Fruit fly (Drosophila melanogaster) whole organism, larva: ENCODE measurements around the gene HUWE1.

Experiments used
- noc ChIP-seq: fragments of 200-800 bp; sonication (Bioruptor generic); optimal IDR thresholded peaks from 3 replicates; lab custom pipeline; 2019; ENCODE audit warnings: missing biosample characterization, mild to moderate bottlenecking, missing genetic modification characterization, moderate library complexity

Gene HUWE1

DNA sequence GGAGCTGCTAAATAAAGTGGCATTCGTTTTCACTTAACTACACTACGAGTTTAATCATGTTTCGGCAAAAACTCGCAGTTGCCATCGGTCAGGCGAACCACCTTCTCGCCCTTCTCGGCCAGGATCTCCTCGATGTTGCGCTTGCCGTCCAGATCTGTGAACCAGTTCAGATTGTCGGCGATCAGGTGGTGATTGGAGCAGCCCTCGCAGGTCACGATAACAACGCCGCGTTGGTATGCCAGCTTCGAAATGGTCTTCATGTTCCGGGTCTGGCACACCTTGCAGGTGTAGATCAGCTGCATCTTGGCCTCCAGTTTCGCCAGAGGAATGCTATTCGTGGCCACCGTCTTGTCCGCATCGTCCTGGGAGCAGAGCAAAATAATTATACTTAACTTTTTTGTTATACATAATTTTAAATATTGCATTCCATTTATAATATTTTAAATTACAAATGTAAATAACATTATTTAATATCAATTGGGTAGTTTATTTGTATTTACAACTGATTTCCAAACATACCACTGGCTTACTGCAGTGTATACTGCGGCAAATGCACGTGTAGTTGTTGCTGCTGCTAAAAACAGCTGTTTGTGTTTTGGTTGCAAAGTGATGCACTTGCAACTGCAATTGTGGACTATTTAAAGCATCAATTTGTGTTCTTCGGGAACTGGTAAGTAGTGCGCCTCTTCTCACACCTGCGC, 20.9 kb downstream of the HUWE1 start:
- no peak for TF ChIP-seq noc

DNA sequence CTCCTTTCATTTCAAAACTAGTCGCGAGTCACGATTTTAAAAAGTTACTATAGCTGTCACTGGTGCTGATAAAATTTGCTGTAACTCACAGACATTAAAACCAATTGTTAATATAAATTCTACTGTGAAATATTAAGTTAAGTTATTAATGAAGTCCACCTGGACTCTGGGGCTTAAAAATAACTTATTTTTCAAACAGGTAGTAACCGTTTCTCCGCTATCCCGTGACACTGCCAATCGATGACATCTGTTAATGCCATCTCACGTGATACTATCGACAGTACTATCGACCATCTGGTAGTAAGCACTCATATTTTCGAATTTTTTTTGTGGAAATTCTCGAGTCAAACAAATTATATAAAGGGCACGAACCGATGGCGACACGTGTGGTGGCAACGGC, 21.6 kb downstream of the HUWE1 start, which contains the start of the genes CG12379 and MagR:
CG12379 (minus strand) TSS at position 2 of the 400 bp plus-strand sequence.
MagR (plus strand) TSS at position 276 of the 400 bp plus-strand sequence.
- peak; percentile 76 for TF ChIP-seq noc

DNA sequence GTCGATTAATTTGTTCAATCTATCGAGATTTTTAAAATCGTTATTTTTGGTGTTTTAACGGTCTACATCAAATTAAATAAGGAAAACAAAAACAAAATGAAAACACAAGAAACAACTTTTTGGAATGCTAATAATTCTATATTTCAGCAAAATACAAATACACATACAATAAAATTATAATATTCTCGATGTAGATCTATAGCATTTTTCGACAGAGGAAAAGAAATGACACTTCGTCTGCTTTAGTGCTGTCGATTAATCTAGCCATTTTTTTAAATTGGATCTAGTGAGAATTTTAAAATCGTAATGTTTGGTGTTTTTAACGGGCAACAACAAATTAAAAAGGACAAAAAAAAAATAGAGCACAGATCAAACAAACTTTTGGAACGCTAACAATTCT, 24.7 kb downstream of the HUWE1 start, which contains the start of gene Arp6:
Arp6 (minus strand) TSS at position 11 of the 400 bp plus-strand sequence.
- no peak for TF ChIP-seq noc

DNA sequence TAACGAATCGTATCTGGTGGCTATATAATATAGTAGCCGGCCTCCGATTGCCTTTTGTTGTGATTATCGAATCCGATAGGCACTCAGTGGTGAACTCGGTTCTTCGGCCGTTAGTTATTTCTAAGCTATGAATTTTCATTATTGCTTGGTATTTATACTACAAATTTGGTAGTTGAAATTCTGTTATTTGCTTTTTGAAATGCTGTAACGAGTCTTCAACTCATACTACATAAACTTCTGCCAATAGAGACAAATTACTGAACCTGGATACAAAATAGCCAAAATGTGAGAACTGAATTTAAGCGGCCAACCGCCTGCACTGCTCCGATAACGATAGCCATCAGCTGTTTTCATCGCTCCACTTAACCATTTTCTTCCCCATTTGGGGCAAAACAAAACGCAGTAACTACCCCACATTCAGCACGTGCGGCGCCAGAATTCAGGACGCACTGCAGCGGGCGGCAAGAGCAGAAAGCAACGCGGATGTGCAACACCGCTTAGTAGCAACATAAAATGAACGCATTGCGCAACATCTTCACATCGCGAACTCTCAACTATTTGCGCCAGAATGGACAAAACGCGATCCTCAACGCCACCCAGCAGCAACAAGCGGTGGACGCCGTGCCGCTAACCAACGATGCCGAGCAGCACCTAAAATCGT, 26.6 kb downstream of the HUWE1 start, which contains the start of the genes CG11679 and CG8206:
CG11679 (minus strand) TSS at position 65 of the 661 bp plus-strand sequence.
CG8206 (plus strand) TSS at position 341 of the 661 bp plus-strand sequence.
- peak; percentile 63 for TF ChIP-seq noc

DNA sequence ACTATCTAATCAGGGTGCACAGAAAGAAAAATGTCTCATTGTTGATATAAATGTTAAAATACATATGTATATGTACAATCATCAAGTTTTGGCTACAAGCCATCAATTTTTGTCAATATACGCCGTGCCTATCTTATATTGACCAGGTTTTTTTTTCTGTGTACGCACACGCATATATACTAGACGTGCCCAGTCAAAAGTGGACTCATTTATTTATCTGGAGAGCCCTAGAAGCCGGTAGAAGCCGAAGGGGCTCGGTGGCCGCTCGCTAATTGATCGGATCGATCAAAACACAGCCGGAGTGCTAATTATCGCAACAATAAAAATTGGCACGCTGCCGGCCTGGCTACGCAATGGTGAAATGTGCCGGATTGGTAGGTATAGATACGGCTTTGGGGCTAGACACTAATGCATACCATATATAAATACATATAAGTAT, 27.9 kb downstream of the HUWE1 start:
- peak; percentile 91 for TF ChIP-seq noc

DNA sequence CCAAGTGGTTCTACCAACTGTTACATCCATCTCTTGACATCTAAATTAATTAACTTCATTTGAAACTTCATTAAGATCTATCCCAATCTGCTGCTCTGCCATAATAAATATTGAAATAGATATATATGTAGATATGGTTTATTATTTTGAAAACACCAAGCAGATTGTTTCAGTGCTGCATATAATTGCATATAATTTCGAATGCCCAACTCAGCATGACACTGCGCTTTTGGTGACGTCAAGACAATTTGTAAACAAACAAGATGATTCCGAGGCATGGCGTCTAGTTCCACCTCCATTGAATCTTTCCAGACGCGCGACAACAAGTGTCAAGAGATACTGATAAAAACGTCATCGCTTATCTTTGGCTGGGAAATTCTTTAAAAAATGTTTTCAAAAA, 28.5 kb downstream of the HUWE1 start:
- TF ChIP-seq noc = peak; percentile 25

DNA sequence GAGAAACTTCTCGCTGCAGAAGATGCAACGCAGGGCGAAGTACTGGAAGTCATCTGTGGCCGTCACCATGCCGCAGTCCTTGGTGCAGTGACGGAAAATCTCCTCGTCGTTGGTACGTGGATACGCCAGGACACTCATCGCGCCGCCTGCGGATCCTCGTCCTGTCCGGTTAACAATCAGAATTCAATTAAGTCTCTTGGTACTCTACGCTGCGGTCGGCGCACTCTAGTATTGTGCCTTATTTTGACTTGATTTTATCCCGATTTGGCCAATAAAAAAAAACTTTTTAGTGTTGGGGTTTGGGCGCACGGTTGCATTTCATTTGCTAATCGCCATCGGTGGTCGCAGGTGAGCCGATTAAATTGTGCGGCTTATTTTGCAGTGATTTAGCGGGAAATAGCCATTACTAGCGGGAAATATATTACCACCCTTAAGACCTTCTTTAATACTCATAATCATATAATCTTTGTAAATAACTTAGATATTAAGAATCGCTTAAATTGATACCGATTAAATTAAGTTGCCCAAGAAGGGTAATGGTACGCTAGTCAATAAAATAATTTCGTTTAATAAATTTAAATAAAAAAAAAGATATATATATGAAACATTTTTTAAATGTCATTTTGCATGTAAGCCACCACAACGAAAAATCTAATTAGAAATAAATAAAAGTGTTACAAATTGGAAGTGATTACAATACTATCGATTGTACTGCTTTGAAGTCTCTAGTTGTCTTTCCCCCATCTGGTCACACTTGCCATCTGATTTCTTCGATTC, 33.7 kb downstream of the HUWE1 start, which contains the start of the genes CG8944 and CCT6:
CG8944 (minus strand) TSS at position 327 of the 777 bp plus-strand sequence.
CCT6 (plus strand) TSS at position 744 of the 777 bp plus-strand sequence.
- TF ChIP-seq noc = no peak

DNA sequence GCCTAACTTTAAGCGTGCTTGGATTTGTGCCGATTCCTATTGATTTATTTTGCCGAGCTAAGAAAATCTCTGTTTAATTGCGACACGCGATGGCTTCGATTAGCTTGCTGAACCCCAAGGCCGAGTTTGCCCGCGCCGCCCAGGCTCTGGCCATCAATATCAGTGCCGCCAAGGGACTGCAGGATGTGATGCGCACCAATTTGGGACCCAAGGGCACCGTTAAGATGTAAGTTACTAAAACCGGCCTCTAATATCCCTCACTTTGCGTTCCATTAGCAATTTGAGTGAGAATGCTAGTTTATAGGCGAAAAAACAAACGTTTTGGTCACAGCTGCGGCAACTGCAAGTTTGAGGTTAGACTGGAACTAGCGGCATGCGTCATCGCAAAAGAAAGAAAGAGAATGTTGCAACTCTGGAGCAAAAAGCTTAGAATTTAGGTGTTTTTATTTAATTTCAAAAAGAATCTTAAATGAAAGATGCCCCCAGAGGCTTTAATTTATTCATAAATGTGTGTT, 34.3 kb downstream of the HUWE1 start:
- no peak for TF ChIP-seq noc

DNA sequence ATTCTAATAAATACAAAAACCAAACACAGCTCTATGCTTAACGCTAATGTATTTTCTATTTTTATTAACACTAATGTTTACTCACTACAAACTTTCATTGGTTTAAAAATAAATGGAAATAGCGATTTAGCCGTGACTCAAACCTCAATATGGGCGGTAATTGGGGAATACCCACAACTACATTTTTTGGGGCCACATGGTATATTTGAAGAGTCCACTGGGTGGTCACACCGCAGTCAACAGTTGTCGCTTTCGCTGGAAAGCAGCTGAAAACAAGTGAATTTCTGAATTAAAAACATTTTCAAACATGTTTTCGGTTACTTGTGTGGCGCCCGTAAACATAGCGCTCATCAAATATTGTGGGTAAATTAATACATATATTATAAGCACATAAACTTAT, 36.5 kb downstream of the HUWE1 start, which contains the start of gene Mvd:
Mvd (plus strand) TSS at position 222 of the 400 bp plus-strand sequence.
- no peak for TF ChIP-seq noc

DNA sequence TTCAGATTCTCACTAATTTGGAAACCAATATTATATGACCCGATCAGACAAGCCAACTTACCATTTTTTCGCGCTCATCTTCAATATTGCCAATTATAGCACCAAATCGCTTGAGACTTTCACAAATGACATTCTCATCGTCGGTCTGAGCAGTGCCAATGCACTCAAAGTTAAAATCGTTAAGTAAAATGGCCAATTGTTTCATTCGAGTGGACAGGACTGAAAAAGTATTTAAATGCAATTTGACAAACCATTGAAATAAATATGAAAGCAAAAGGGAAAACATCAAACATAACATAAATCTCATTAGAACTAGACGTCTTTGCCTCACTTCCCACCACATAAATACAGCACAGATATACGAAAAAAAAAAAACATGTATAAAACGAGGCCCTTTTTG, 43.6 kb downstream of the HUWE1 start, which contains the start of gene CG8260:
CG8260 (plus strand) TSS at position 301 of the 400 bp plus-strand sequence.
- TF ChIP-seq noc = no peak

DNA sequence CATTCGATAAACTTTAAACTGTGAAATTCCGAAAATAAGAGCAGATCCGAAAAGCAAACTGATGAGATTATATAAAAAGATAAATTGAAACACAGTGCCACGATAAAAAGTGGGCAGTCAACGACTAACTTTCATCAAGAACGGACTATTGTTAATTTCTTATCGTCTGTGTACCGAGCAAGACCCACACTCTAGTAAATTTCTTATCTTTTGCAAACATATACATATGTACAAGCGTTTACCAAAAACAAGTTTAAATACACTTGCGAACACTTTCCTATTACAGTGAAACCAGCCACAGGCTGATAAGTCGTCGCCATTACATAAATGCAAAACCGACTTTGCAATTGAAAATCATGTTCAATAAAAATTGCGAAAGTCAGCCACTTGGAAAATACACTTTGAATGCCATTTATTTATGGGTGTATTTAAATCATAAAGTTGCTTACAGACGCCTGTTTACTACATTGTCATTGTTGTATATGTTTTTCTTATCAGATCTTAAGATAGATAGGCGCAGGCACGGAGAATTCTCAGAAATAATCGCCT, 46.3 kb downstream of the HUWE1 start:
- peak; percentile 56 for TF ChIP-seq noc

DNA sequence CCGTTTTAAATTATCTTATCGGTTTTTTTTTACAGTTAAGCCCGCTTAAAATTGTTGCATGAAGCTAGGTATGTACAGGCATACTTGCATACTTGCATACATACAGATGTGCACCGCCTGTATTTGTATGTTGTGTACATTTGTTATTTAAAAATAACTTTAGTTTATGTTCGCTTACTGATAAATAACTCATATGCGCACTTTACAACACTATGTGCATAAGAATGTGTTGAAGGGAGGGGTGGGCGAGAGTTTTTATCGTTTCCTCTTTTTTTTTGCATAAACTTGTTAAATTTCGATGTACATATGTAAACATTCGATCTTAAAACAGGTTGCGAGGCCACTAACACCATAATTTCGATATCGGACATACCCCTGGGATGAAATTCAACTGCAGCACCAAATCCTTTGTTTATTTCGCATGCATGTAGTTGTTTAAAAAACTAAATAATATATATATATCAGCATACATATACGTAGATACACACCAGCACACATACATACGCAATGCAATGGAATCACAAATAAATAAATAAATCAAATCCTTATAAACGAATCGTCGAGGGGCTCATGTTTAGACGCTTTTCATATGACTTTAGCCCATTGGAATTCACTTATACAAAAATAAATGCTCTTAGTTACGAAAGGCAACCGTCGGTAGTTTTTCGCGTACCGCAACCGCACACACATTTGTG, 47.5 kb downstream of the HUWE1 start:
- no peak for TF ChIP-seq noc

DNA sequence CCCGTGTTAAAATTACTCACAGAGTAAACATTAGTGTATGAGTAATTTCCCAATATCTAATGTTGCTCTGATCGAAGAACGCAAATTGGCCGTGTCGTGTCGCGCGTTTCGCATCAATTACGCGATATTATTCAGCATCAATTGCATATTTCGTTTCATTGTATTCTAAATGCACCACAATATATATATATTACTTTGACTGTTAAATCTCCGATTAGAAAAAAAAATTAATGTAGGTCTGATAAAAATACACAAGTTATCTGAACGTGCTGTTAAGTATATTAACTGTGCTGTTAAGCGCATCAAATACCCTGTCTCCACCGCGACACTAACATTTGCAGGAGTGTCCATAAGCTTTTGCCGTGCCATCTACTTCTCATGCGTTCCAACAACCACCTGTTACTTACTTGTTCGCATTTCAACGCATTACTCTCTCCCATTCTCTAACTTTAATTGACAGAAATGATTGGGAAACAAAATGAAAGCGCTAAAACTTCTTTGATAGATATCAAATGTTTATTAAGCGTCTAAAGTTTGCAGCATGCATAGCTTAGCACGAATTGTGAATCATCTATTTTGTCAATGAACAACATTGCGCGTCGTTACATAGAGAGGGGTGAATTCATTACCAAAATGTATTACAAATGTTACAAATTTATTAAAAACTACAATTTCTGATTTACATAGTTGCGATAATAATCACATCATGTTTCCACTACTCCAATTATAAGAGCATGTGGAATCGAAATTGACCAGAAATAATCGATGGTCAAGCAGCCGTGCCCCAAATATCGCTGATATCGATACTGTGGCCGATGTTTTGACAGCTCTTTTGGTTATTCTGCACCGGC, 48.2 kb downstream of the HUWE1 start, which contains the start of the genes Graf and mRpL3:
Graf (minus strand) TSS at position 287 of the 851 bp plus-strand sequence.
mRpL3 (plus strand) TSS at position 802 of the 851 bp plus-strand sequence.
- TF ChIP-seq noc = no peak

DNA sequence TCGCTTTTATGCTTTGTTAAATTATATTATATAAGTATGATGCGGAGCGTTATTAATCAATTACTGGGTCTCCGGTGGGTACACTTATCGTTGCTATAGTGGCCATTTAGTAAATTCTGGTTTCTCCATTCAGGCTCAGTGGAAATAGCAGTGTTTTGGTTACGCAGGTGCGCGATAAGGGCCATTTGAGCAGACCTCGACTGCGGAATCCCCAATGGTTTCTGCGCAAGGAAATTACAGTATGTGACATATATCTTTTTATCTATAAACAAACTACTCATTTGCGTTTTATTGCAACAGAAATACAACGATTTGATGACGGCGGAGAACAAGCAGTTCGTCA, 48.8 kb downstream of the HUWE1 start:
- TF ChIP-seq noc = no peak
